Worm (Caenorhabditis elegans): Measurements from ENCODE around the gene H39E23.2.

DNA sequence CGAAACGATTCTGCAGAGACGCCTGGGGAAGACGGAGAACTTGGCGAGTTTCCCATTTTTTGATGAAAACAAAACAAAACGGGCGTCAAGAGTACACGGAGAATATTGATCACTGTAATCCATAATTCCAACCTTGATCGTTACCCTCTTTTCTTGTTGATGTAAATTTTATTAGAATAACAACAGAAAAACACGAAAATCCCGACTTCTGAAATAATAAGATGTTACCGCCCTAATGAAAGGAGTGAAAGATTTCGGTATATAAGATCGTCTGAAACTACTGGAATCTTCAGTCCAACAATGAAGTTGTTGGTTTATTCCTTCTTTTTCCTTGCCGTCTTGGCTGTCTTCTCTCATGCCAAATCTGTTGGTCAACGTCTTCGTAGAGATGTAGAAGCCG is 6.2 kb upstream of the H39E23.2 start, which contains the start of gene D1086.9:
- no peak for TF ChIP-seq flt-1 (GFP tag; IDR thresholded peaks at IDR 0.05)
- no peak for TF ChIP-seq ztf-29 (GFP tag; IDR thresholded peaks at IDR 0.05)
- no peak for TF ChIP-seq ref-1 (GFP tag; conservative IDR thresholded peaks at IDR 0.05)
- no peak for TF ChIP-seq med-1 (GFP tag; optimal IDR thresholded peaks at IDR 0.05; ENCODE audit: insufficient read depth)

All from whole organism, midembryonic.